Worm (Caenorhabditis elegans): Measurements from ENCODE around the gene grl-12.

The grl-12 gene

ce11 chrV:8588079-8588478 is 48.7 kb downstream of the grl-12 start, which contains the start of gene C10B5.3:
Gene C10B5.3 (minus strand): TSS chrV:8588179.
- TF ChIP-seq gmeb-1 (tag; optimal IDR thresholded peaks at IDR 0.05) (no peak), lin-13 (GFP tag; optimal IDR thresholded peaks at IDR 0.05) (no peak), blmp-1 (tag; optimal IDR thresholded peaks at IDR 0.05; ENCODE audit: insufficient read depth) (no peak), peb-1 (tag; optimal IDR thresholded peaks at IDR 0.05) (no peak), ZK546.5 (tag; optimal IDR thresholded peaks at IDR 0.05) (no peak), nhr-6 (tag; optimal IDR thresholded peaks at IDR 0.05) (no peak), unc-62 (GFP tag; optimal IDR thresholded peaks at IDR 0.05) (no peak), ceh-16 (tag; optimal IDR thresholded peaks at IDR 0.05) (no peak), nhr-25 (tag; optimal IDR thresholded peaks at IDR 0.05) (no peak), unc-55 (GFP tag; optimal IDR thresholded peaks at IDR 0.05) (no peak), dmd-4 (tag; optimal IDR thresholded peaks at IDR 0.05) (no peak), fos-1 (tag; optimal IDR thresholded peaks at IDR 0.05) (no peak), alr-1 (tag; optimal IDR thresholded peaks at IDR 0.05) (no peak), ztf-1 (GFP tag; conservative IDR thresholded peaks at IDR 0.05) (no peak), egl-27 (tag; optimal IDR thresholded peaks at IDR 0.05) (no peak), nhr-11 (tag; optimal IDR thresholded peaks at IDR 0.05) (no peak), nhr-10 (tag; optimal IDR thresholded peaks at IDR 0.05) (no peak), snpc-4 (tag; optimal IDR thresholded peaks at IDR 0.05) (no peak), nhr-12 (tag; optimal IDR thresholded peaks at IDR 0.05) (no peak), mdl-1 (tag; optimal IDR thresholded peaks at IDR 0.05) (no peak)

ce11 chrV:8586920-8587319 is 49.9 kb downstream of the grl-12 start:
- TF ChIP-seq ztf-11 (tag; optimal IDR thresholded peaks at IDR 0.05) (no peak), lin-13 (GFP tag; optimal IDR thresholded peaks at IDR 0.05) (no peak), sma-9 (GFP tag; optimal IDR thresholded peaks at IDR 0.05) (peak; percentile 26), sma-9 (tag; optimal IDR thresholded peaks at IDR 0.05) (no peak), ztf-1 (GFP tag; conservative IDR thresholded peaks at IDR 0.05) (no peak), Y55F3AM.14 (GFP tag; optimal IDR thresholded peaks at IDR 0.05) (no peak), nhr-21 (tag; optimal IDR thresholded peaks at IDR 0.05) (no peak), zag-1 (tag; optimal IDR thresholded peaks at IDR 0.05) (no peak), elt-3 (tag; optimal IDR thresholded peaks at IDR 0.05) (no peak), crh-2 (tag; optimal IDR thresholded peaks at IDR 0.05) (peak; percentile 17), egl-27 (tag; optimal IDR thresholded peaks at IDR 0.05) (no peak), fos-1 (tag; optimal IDR thresholded peaks at IDR 0.05) (peak; percentile 80), nhr-11 (tag; optimal IDR thresholded peaks at IDR 0.05) (no peak), R02D3.7 (tag; optimal IDR thresholded peaks at IDR 0.05) (no peak), lin-11 (tag; optimal IDR thresholded peaks at IDR 0.05) (no peak), dmd-4 (tag; optimal IDR thresholded peaks at IDR 0.05) (no peak), ztf-4 (tag; optimal IDR thresholded peaks at IDR 0.05) (no peak), unc-55 (GFP tag; optimal IDR thresholded peaks at IDR 0.05) (no peak), ceh-82 (tag; optimal IDR thresholded peaks at IDR 0.05) (no peak), ama-1 (optimal IDR thresholded peaks at IDR 0.05) (no peak), lsy-2 (tag; optimal IDR thresholded peaks at IDR 0.05) (no peak), aly-2 (tag; optimal IDR thresholded peaks at IDR 0.05) (no peak), skn-1 (tag; optimal IDR thresholded peaks at IDR 0.05) (no peak), blmp-1 (tag; optimal IDR thresholded peaks at IDR 0.05; ENCODE audit: insufficient read depth) (no peak)

ce11 chrV:8586472-8586871 is 50.3 kb downstream of the grl-12 start:
- no peak for TF ChIP-seq blmp-1 (tag; optimal IDR thresholded peaks at IDR 0.05; ENCODE audit: insufficient read depth)

Measured in whole organism, L2 larva.